Fruit fly (Drosophila melanogaster) whole organism, embryonic: ENCODE results near the gene Mical.

Source experiments
- CG10267 ChIP-seq: fragments of 200-800 bp; sonication (Bioruptor generic); optimal IDR thresholded peaks from 2 replicates; lab custom pipeline; 2018; ENCODE audit warnings: missing biosample characterization, mild to moderate bottlenecking, missing genetic modification characterization, moderate library complexity
- CG10462 ChIP-seq: fragments of 200-800 bp; sonication (Bioruptor generic); optimal IDR thresholded peaks from 2 replicates; lab custom pipeline; 2016; ENCODE audit warnings: missing biosample characterization, missing genetic modification characterization
- CG10654 ChIP-seq: fragments of 200-800 bp; sonication (Bioruptor generic); optimal IDR thresholded peaks from 2 replicates; lab custom pipeline; 2016; ENCODE audit warnings: missing biosample characterization, missing genetic modification characterization
- CG12236 ChIP-seq: fragments of 200-800 bp; sonication (Bioruptor generic); optimal IDR thresholded peaks from 2 replicates; lab custom pipeline; 2016; ENCODE audit warnings: missing biosample characterization, missing genetic modification characterization
- CG15011 ChIP-seq: fragments of 200-800 bp; sonication (Bioruptor generic); optimal IDR thresholded peaks from 3 replicates; lab custom pipeline; 2018; ENCODE audit warnings: missing biosample characterization, mild to moderate bottlenecking, missing genetic modification characterization
- CG15073 ChIP-seq: fragments of 200-800 bp; sonication (Bioruptor generic); optimal IDR thresholded peaks from 2 replicates; lab custom pipeline; 2016; ENCODE audit warnings: missing biosample characterization, missing genetic modification characterization
- CG1529 ChIP-seq: fragments of 200-800 bp; sonication (Bioruptor generic); optimal IDR thresholded peaks from 3 replicates; lab custom pipeline; 2018; ENCODE audit warnings: missing biosample characterization, missing genetic modification characterization
- CG17829 ChIP-seq: fragments of 200-800 bp; optimal IDR thresholded peaks from 2 replicates; lab custom pipeline; 2019; ENCODE audit warnings: missing biosample characterization, mild to moderate bottlenecking, missing genetic modification characterization, moderate library complexity
- CG1832 ChIP-seq: fragments of 200-800 bp; sonication (Bioruptor generic); optimal IDR thresholded peaks from 2 replicates; lab custom pipeline; 2017; ENCODE audit warnings: missing biosample characterization, mild to moderate bottlenecking, missing genetic modification characterization, inconsistent platforms
- CG34376 ChIP-seq: fragments of 200-800 bp; sonication (Bioruptor generic); optimal IDR thresholded peaks from 2 replicates; lab custom pipeline; 2018; ENCODE audit warnings: missing biosample characterization, mild to moderate bottlenecking, missing genetic modification characterization
- CG4854 ChIP-seq: fragments of 200-800 bp; sonication (Bioruptor generic); optimal IDR thresholded peaks from 2 replicates; lab custom pipeline; 2016; ENCODE audit warnings: missing biosample characterization, missing genetic modification characterization, inconsistent platforms
- CG6175 ChIP-seq: fragments of 200-800 bp; sonication (Bioruptor generic); IDR thresholded peaks from 3 replicates; pipeline ENCODE4 v1.3.6; 2022; ENCODE audit warnings: missing biosample characterization, missing genetic modification characterization
- CG6254 ChIP-seq: fragments of 200-800 bp; sonication (Bioruptor generic); optimal IDR thresholded peaks from 3 replicates; lab custom pipeline; 2017; ENCODE audit warnings: mild to moderate bottlenecking, missing biosample characterization, missing genetic modification reagents, missing genetic modification characterization
- CG6813 ChIP-seq: fragments of 200-800 bp; sonication (Bioruptor generic); optimal IDR thresholded peaks from 2 replicates; lab custom pipeline; 2017; ENCODE audit warnings: missing biosample characterization, missing genetic modification characterization, mild to moderate bottlenecking, moderate library complexity, missing genetic modification reagents
- CG7556 ChIP-seq: fragments of 200-800 bp; sonication (Bioruptor generic); optimal IDR thresholded peaks from 2 replicates; lab custom pipeline; 2017; ENCODE audit warnings: missing biosample characterization, mild to moderate bottlenecking, missing genetic modification characterization
- CG7839 ChIP-seq: fragments of 200-800 bp; sonication (Bioruptor generic); optimal IDR thresholded peaks from 3 replicates; lab custom pipeline; 2018; ENCODE audit warnings: missing biosample characterization, mild to moderate bottlenecking, missing genetic modification characterization, moderate library complexity
- CG8478 ChIP-seq: fragments of >200 bp; optimal IDR thresholded peaks from 2 replicates; lab custom pipeline; 2018
- CG8924 ChIP-seq: fragments of 200-800 bp; optimal IDR thresholded peaks from 3 replicates; lab custom pipeline; 2019; ENCODE audit warnings: missing biosample characterization, mild to moderate bottlenecking, missing genetic modification characterization, moderate library complexity
- CG9817 ChIP-seq: fragments of 200-800 bp; sonication (Bioruptor generic); optimal IDR thresholded peaks from 2 replicates; lab custom pipeline; 2018; ENCODE audit warnings: missing biosample characterization, mild to moderate bottlenecking, missing genetic modification characterization, moderate library complexity
- D19A ChIP-seq: fragments of 200-800 bp; optimal IDR thresholded peaks from 3 replicates; lab custom pipeline; 2019; ENCODE audit warnings: missing biosample characterization, mild to moderate bottlenecking, missing genetic modification characterization, moderate library complexity
- Dip2 ChIP-seq: fragments of 200-800 bp; sonication (Bioruptor generic); IDR thresholded peaks from 2 replicates; pipeline ENCODE4 v1.3.6; 2022; ENCODE audit warnings: missing biosample characterization, missing genetic modification characterization
- Ets97D ChIP-seq: fragments of 200-800 bp; sonication (Bioruptor generic); optimal IDR thresholded peaks from 3 replicates; lab custom pipeline; 2016; ENCODE audit warnings: missing biosample characterization, missing genetic modification characterization
- H2.0 ChIP-seq: fragments of 200-800 bp; sonication (Bioruptor generic); IDR thresholded peaks from 2 replicates; pipeline ENCODE4 v1.3.6; 2022; ENCODE audit warnings: missing biosample characterization, missing genetic modification characterization
- MBD-R2 ChIP-seq: fragments of 200-800 bp; sonication (Bioruptor generic); IDR thresholded peaks from 2 replicates; pipeline ENCODE4 v1.3.6; 2022; ENCODE audit warnings: missing biosample characterization, missing genetic modification characterization
- Myb ChIP-seq: fragments of 200-800 bp; sonication (Bioruptor generic); optimal IDR thresholded peaks from 2 replicates; lab custom pipeline; 2016; ENCODE audit warnings: missing biosample characterization, missing genetic modification characterization
- NFAT ChIP-seq: fragments of 200-800 bp; sonication (Bioruptor generic); IDR thresholded peaks from 2 replicates; pipeline ENCODE4 v1.3.6; 2022; ENCODE audit warnings: missing biosample characterization, missing genetic modification characterization
- Pdp1 ChIP-seq, 2 experiments: fragments of 200-800 bp; sonication (Bioruptor generic); optimal IDR thresholded peaks; 3 replicates each; lab custom pipeline; 2016; ENCODE audit warnings: missing biosample characterization in 2 of 2, missing genetic modification characterization in 2 of 2, mild to moderate bottlenecking in 1 of 2, moderate library complexity in 1 of 2
- Side ChIP-seq: fragments of 200-800 bp; sonication (Bioruptor generic); optimal IDR thresholded peaks from 2 replicates; lab custom pipeline; 2016; ENCODE audit warnings: missing biosample characterization, missing genetic modification characterization
- Sox100B ChIP-seq: fragments of 200-800 bp; sonication (Bioruptor generic); optimal IDR thresholded peaks from 3 replicates; lab custom pipeline; 2018; ENCODE audit warnings: missing biosample characterization, mild to moderate bottlenecking, missing genetic modification characterization
- Xrp1 ChIP-seq: fragments of 200-800 bp; sonication (Bioruptor generic); IDR thresholded peaks from 2 replicates; pipeline ENCODE4 v1.3.6; 2022; ENCODE audit warnings: missing biosample characterization, missing genetic modification characterization
- ab ChIP-seq: fragments of 200-800 bp; sonication (Bioruptor generic); optimal IDR thresholded peaks from 2 replicates; lab custom pipeline; 2016; ENCODE audit warnings: missing biosample characterization, missing genetic modification characterization
- ac ChIP-seq: fragments of 200-800 bp; sonication (Bioruptor generic); optimal IDR thresholded peaks from 3 replicates; lab custom pipeline; 2017; ENCODE audit warnings: missing biosample characterization, mild to moderate bottlenecking, missing genetic modification characterization
- amos ChIP-seq: fragments of 200-800 bp; sonication (Bioruptor generic); IDR thresholded peaks from 2 replicates; pipeline ENCODE4 v1.3.6; 2022; ENCODE audit warnings: missing biosample characterization, missing genetic modification characterization; ENCODE audit not compliant: partially characterized antibody
- bab2 ChIP-seq: fragments of 200-800 bp; sonication (Bioruptor generic); optimal IDR thresholded peaks from 2 replicates; lab custom pipeline; 2016; ENCODE audit warnings: missing biosample characterization, missing genetic modification characterization
- btn ChIP-seq: fragments of 200-800 bp; sonication (Bioruptor generic); optimal IDR thresholded peaks from 2 replicates; lab custom pipeline; 2016; ENCODE audit warnings: missing biosample characterization, missing genetic modification characterization
- caup ChIP-seq: fragments of 200-800 bp; sonication (Bioruptor generic); optimal IDR thresholded peaks from 3 replicates; lab custom pipeline; 2017; ENCODE audit warnings: missing biosample characterization, mild to moderate bottlenecking, missing genetic modification characterization, moderate library complexity; ENCODE audit not compliant: severe bottlenecking
- cwo ChIP-seq: fragments of 200-800 bp; sonication (Bioruptor generic); optimal IDR thresholded peaks from 3 replicates; lab custom pipeline; 2017; ENCODE audit warnings: missing biosample characterization, missing genetic modification characterization, mild to moderate bottlenecking, moderate library complexity, missing genetic modification reagents
- dm ChIP-seq: fragments of 200-800 bp; sonication (Bioruptor generic); optimal IDR thresholded peaks from 3 replicates; lab custom pipeline; 2016; ENCODE audit warnings: missing biosample characterization, missing genetic modification characterization
- dpn ChIP-seq, 2 experiments: fragments of 200-800 bp; sonication (Bioruptor generic); optimal IDR thresholded peaks; 3 replicates each; lab custom pipeline; 2016; ENCODE audit warnings: missing biosample characterization in 2 of 2, missing genetic modification characterization in 2 of 2
- exex ChIP-seq: fragments of 200-800 bp; sonication (Bioruptor generic); optimal IDR thresholded peaks from 4 replicates; lab custom pipeline; 2018; ENCODE audit warnings: missing biosample characterization, mild to moderate bottlenecking, missing genetic modification characterization, moderate library complexity
- gem ChIP-seq: fragments of 200-800 bp; sonication (Bioruptor generic); optimal IDR thresholded peaks from 2 replicates; lab custom pipeline; 2019; ENCODE audit warnings: missing biosample characterization, mild to moderate bottlenecking, missing genetic modification characterization, moderate library complexity
- gsb-n ChIP-seq: fragments of 200-800 bp; sonication (Bioruptor generic); optimal IDR thresholded peaks from 3 replicates; lab custom pipeline; 2018; ENCODE audit warnings: missing biosample characterization, mild to moderate bottlenecking, missing genetic modification characterization
- jumu ChIP-seq: fragments of 200-800 bp; sonication (Bioruptor generic); optimal IDR thresholded peaks from 3 replicates; lab custom pipeline; 2016; ENCODE audit warnings: missing biosample characterization, missing genetic modification characterization
- org-1 ChIP-seq: fragments of 200-800 bp; sonication (Bioruptor generic); optimal IDR thresholded peaks from 2 replicates; lab custom pipeline; 2017; ENCODE audit warnings: missing biosample characterization, missing genetic modification characterization
- pan ChIP-seq, 4 experiments: fragments of >200 bp in 3 of 4; fragments of 200-800 bp in 1 of 4; sonication (Bioruptor generic) in 1 of 4; optimal IDR thresholded peaks in 3 of 4; IDR thresholded peaks in 1 of 4; 2 replicates each; pipeline versions ENCODE4 v1.3.6 to Lab custom; 2017 to 2022; ENCODE audit warnings: missing biosample characterization in 2 of 4, missing genetic modification characterization in 2 of 4, mixed read lengths in 1 of 4
- pros ChIP-seq: fragments of 200-800 bp; sonication (Bioruptor generic); optimal IDR thresholded peaks from 3 replicates; lab custom pipeline; 2019; ENCODE audit warnings: missing biosample characterization, mild to moderate bottlenecking, missing genetic modification characterization, moderate library complexity
- row ChIP-seq: fragments of 200-800 bp; sonication (Bioruptor generic); IDR thresholded peaks from 3 replicates; pipeline ENCODE4 v1.3.6; 2022; ENCODE audit warnings: missing biosample characterization, missing genetic modification characterization
- wek ChIP-seq: fragments of 200-800 bp; sonication (Bioruptor generic); optimal IDR thresholded peaks from 3 replicates; lab custom pipeline; 2018; ENCODE audit warnings: missing biosample characterization, mild to moderate bottlenecking, missing genetic modification characterization, moderate library complexity
- zfh2 ChIP-seq: fragments of 200-800 bp; sonication (Bioruptor generic); optimal IDR thresholded peaks from 2 replicates; lab custom pipeline; 2016; ENCODE audit warnings: missing biosample characterization, missing genetic modification characterization

Mical gene

dm6 chr3R:10042664-10043372, at the start of gene Mical, which contains the start of gene CG3909 (continued):
- TF ChIP-seq cwo (GFP tag; lab: Kevin White, UChicago) (peak; percentile 67), gsb-n (tag; lab: Kevin White, UChicago) (peak; percentile 92), Ets97D (GFP tag; lab: Kevin White, UChicago) (peak; percentile 37), CG10654 (GFP tag; lab: Kevin White, UChicago) (peak; percentile 75), caup (GFP tag; lab: Kevin White, UChicago) (peak; percentile 69), Side (peak; percentile 15), CG8924 (tag; lab: Kevin White, UChicago) (peak; percentile 92), Myb (GFP tag; lab: Kevin White, UChicago) (peak; percentile 9), H2.0 (GFP tag; lab: Robert Waterston, UW) (peak; percentile 91), CG6254 (GFP tag; lab: Kevin White, UChicago) (peak; percentile 54), ab (no peak), MBD-R2 (GFP tag; lab: Robert Waterston, UW) (peak; percentile 91), CG6813 (peak; percentile 40), dm (GFP tag; lab: Kevin White, UChicago) (no peak), btn (GFP tag; lab: Kevin White, UChicago) (no peak), CG7839 (tag; lab: Kevin White, UChicago) (peak; percentile 90), bab2 (GFP tag; lab: Kevin White, UChicago) (peak; percentile 54), CG12236 (GFP tag; lab: Kevin White, UChicago) (no peak), org-1 (GFP tag; lab: Kevin White, UChicago) (peak; percentile 16), CG8478 (no peak), CG10462 (peak; percentile 59), CG9817 (tag; lab: Kevin White, UChicago) (peak; percentile 84), Pdp1 (GFP tag; optimal IDR thresholded peaks at IDR 0.05; lab: Kevin White, UChicago) (peak; percentile 60 to 91), Xrp1 (GFP tag; lab: Robert Waterston, UW) (peak; percentile 89), zfh2 (GFP tag; lab: Kevin White, UChicago) (peak; percentile 54), CG15073 (no peak), CG1832 (GFP tag; lab: Kevin White, UChicago) (no peak), gem (peak; percentile 95), CG34376 (GFP tag; lab: Kevin White, UChicago) (peak; percentile 36), exex (peak; percentile 76), NFAT (GFP tag; lab: Robert Waterston, UW) (peak; percentile 94), CG6175 (peak; percentile 73; the same call in 2 of the 3 replicates), wek (GFP tag; lab: Kevin White, UChicago) (no peak), CG4854 (GFP tag; lab: Kevin White, UChicago) (peak; percentile 7), CG1529 (GFP tag; lab: Kevin White, UChicago) (peak; percentile 15), amos (GFP tag; lab: Robert Waterston, UW) (peak; percentile 42; the same call in 1 of the 2 replicates), row (peak; percentile 87), pros (GFP tag; lab: Kevin White, UChicago) (no peak), CG17829 (tag; lab: Kevin White, UChicago) (peak; percentile 93), CG15011 (GFP tag; lab: Kevin White, UChicago) (peak; percentile 14), dpn (GFP tag; optimal IDR thresholded peaks at IDR 0.05; lab: Kevin White, UChicago) (peak; percentile 55 to 87), Dip2 (GFP tag; lab: Robert Waterston, UW) (no peak), ac (GFP tag; lab: Kevin White, UChicago) (no peak), Sox100B (peak; percentile 83), jumu (peak; percentile 27), CG10267 (peak; percentile 95), CG7556 (GFP tag; lab: Kevin White, UChicago) (peak; percentile 86), D19A (tag; lab: Kevin White, UChicago) (peak; percentile 82), pan (optimal IDR thresholded peaks at IDR 0.05; lab: Kevin White, UChicago) (no peak), pan (GFP tag; optimal IDR thresholded peaks at IDR 0.05 in 1 of 2, IDR thresholded peaks at IDR 0.05 in 1 of 2) (peak in 1 of 2 experiments; percentile 95)
